Fruit fly (Drosophila melanogaster) whole organism, adult: ENCODE measurements around the gene CG11241.

Experiments used
- CG11617 ChIP-seq: fragments of 200-800 bp; sonication (Bioruptor generic); optimal IDR thresholded peaks from 2 replicates; lab custom pipeline; 2017; ENCODE audit warnings: mild to moderate bottlenecking, missing biosample characterization, missing genetic modification reagents, missing genetic modification characterization
- CG12768 ChIP-seq: fragments of 200-800 bp; sonication (Bioruptor generic); optimal IDR thresholded peaks from 2 replicates; lab custom pipeline; 2017; ENCODE audit warnings: missing biosample characterization, missing genetic modification characterization, mild to moderate bottlenecking, moderate library complexity, missing genetic modification reagents
- CG14711 ChIP-seq: fragments of 200-800 bp; sonication (Bioruptor generic); optimal IDR thresholded peaks from 2 replicates; lab custom pipeline; 2018; ENCODE audit warnings: missing biosample characterization, mild to moderate bottlenecking, missing genetic modification characterization, moderate library complexity
- CG1620 ChIP-seq: fragments of 200-800 bp; sonication (Bioruptor generic); optimal IDR thresholded peaks from 2 replicates; lab custom pipeline; 2016; ENCODE audit warnings: missing biosample characterization, missing genetic modification characterization
- CG33017 ChIP-seq: fragments of 200-800 bp; sonication (Bioruptor generic); optimal IDR thresholded peaks from 2 replicates; lab custom pipeline; 2018; ENCODE audit warnings: missing biosample characterization, mild to moderate bottlenecking, missing genetic modification characterization, moderate library complexity
- CG5204 ChIP-seq: fragments of 200-800 bp; sonication (Bioruptor generic); optimal IDR thresholded peaks from 2 replicates; lab custom pipeline; 2016; ENCODE audit warnings: missing biosample characterization, missing genetic modification characterization
- CG7045 ChIP-seq: fragments of 200-800 bp; sonication (Bioruptor generic); optimal IDR thresholded peaks from 2 replicates; lab custom pipeline; 2017; ENCODE audit warnings: missing biosample characterization, mild to moderate bottlenecking, missing genetic modification characterization
- CG7101 ChIP-seq: fragments of 200-800 bp; sonication (Bioruptor generic); optimal IDR thresholded peaks from 2 replicates; lab custom pipeline; 2018; ENCODE audit warnings: missing biosample characterization, mild to moderate bottlenecking, missing genetic modification characterization, moderate library complexity
- Clk ChIP-seq: fragments of 200-800 bp; sonication (Bioruptor generic); optimal IDR thresholded peaks from 2 replicates; lab custom pipeline; 2017; ENCODE audit warnings: missing biosample characterization, missing genetic modification characterization
- Crg-1 ChIP-seq: fragments of 200-800 bp; sonication (Bioruptor generic); optimal IDR thresholded peaks from 2 replicates; lab custom pipeline; 2016; ENCODE audit warnings: missing biosample characterization, missing genetic modification characterization
- Hr96 ChIP-seq: fragments of 200-800 bp; sonication (Bioruptor generic); optimal IDR thresholded peaks from 2 replicates; lab custom pipeline; 2016; ENCODE audit warnings: missing biosample characterization, missing genetic modification characterization
- Mnt ChIP-seq: fragments of 200-800 bp; sonication (Bioruptor generic); optimal IDR thresholded peaks from 2 replicates; lab custom pipeline; 2016; ENCODE audit warnings: missing biosample characterization, mild to moderate bottlenecking, missing genetic modification characterization
- bab1 ChIP-seq: fragments of 200-800 bp; sonication (Bioruptor generic); optimal IDR thresholded peaks from 3 replicates; lab custom pipeline; 2019; ENCODE audit warnings: missing biosample characterization, mild to moderate bottlenecking, missing genetic modification characterization, moderate library complexity
- cic ChIP-seq: fragments of 200-800 bp; sonication (Bioruptor generic); optimal IDR thresholded peaks from 2 replicates; lab custom pipeline; 2017; ENCODE audit warnings: missing biosample characterization, mild to moderate bottlenecking, missing genetic modification characterization, moderate library complexity
- cnc ChIP-seq, 2 experiments: fragments of >200 bp; optimal IDR thresholded peaks; 2 replicates each; lab custom pipeline; 2017
- kay ChIP-seq: fragments of 200-800 bp; sonication (Bioruptor generic); peaks from one replicate; lab custom pipeline; 2016; ENCODE audit warnings: missing biosample characterization, missing genetic modification characterization, borderline replicate concordance
- ovo ChIP-seq: fragments of 200-800 bp; sonication (Bioruptor generic); optimal IDR thresholded peaks from 2 replicates; lab custom pipeline; 2016; ENCODE audit warnings: missing biosample characterization, missing genetic modification characterization
- pad ChIP-seq: fragments of 200-800 bp; sonication (Bioruptor generic); optimal IDR thresholded peaks from 3 replicates; lab custom pipeline; 2017; ENCODE audit warnings: missing biosample characterization, missing genetic modification characterization, mild to moderate bottlenecking, moderate library complexity, missing genetic modification reagents
- tj ChIP-seq: fragments of 200-800 bp; sonication (Bioruptor generic); optimal IDR thresholded peaks from 3 replicates; lab custom pipeline; 2017; ENCODE audit warnings: missing biosample characterization, mild to moderate bottlenecking, missing genetic modification characterization, moderate library complexity
- toe ChIP-seq: fragments of 200-800 bp; sonication (Bioruptor generic); optimal IDR thresholded peaks from 2 replicates; lab custom pipeline; 2016; ENCODE audit warnings: missing biosample characterization, missing genetic modification characterization

Gene CG11241

dm6 chr3L:22737732-22738611 lies at the start of gene CG11241:
Gene CG11241 (minus strand): TSS chr3L:22738420.
- TF ChIP-seq bab1 (GFP tag; lab: Kevin White, UChicago): no peak
- no peak for TF ChIP-seq CG14711 (tag; lab: Kevin White, UChicago)
- peak; percentile 30 for TF ChIP-seq ovo
- peak; percentile 74 for TF ChIP-seq Mnt
- TF ChIP-seq CG1620 (GFP tag; lab: Kevin White, UChicago): no peak
- TF ChIP-seq kay (GFP tag; lab: Kevin White, UChicago): peak; percentile 26
- TF ChIP-seq CG7101 (tag; lab: Kevin White, UChicago): no peak
- TF ChIP-seq Crg-1: no peak
- no peak for TF ChIP-seq Clk (GFP tag; lab: Kevin White, UChicago)
- peak; percentile 10 for TF ChIP-seq cic (GFP tag; lab: Kevin White, UChicago)
- TF ChIP-seq cnc (optimal IDR thresholded peaks at IDR 0.05; lab: Kevin White, UChicago): no peak
- TF ChIP-seq CG12768 (GFP tag; lab: Kevin White, UChicago): peak; percentile 1
- no peak for TF ChIP-seq tj
- TF ChIP-seq Hr96 (GFP tag; lab: Kevin White, UChicago): peak; percentile 3

dm6 chr3L:22774479-22774878 lies 36.3 kb upstream of the CG11241 start:
- TF ChIP-seq CG1620 (GFP tag; lab: Kevin White, UChicago): no peak
- TF ChIP-seq tj: peak; percentile 3
- no peak for TF ChIP-seq toe (GFP tag; lab: Kevin White, UChicago)
- no peak for TF ChIP-seq Clk (GFP tag; lab: Kevin White, UChicago)
- no peak for TF ChIP-seq CG14711 (tag; lab: Kevin White, UChicago)
- TF ChIP-seq bab1 (GFP tag; lab: Kevin White, UChicago): no peak

dm6 chr3L:22773383-22773873 lies 35.2 kb upstream of the CG11241 start:
- TF ChIP-seq Mnt (peak; percentile 75), CG14711 (tag; lab: Kevin White, UChicago) (peak; percentile 63), CG7045 (GFP tag; lab: Kevin White, UChicago) (no peak), toe (GFP tag; lab: Kevin White, UChicago) (no peak), CG7101 (tag; lab: Kevin White, UChicago) (no peak), Hr96 (GFP tag; lab: Kevin White, UChicago) (peak; percentile 37), Crg-1 (no peak), CG1620 (GFP tag; lab: Kevin White, UChicago) (no peak), CG12768 (GFP tag; lab: Kevin White, UChicago) (no peak), tj (peak; percentile 66), cnc (optimal IDR thresholded peaks at IDR 0.05; lab: Kevin White, UChicago) (no peak), kay (GFP tag; lab: Kevin White, UChicago) (no peak), cic (GFP tag; lab: Kevin White, UChicago) (no peak), bab1 (GFP tag; lab: Kevin White, UChicago) (peak; percentile 25), CG11617 (GFP tag; lab: Kevin White, UChicago) (no peak), pad (no peak), Clk (GFP tag; lab: Kevin White, UChicago) (no peak), CG33017 (no peak), ovo (peak; percentile 57), CG5204 (GFP tag; lab: Kevin White, UChicago) (no peak)

dm6 chr3L:22749987-22750386 lies 11.8 kb upstream of the CG11241 start:
- TF ChIP-seq CG14711 (tag; lab: Kevin White, UChicago) (no peak), bab1 (GFP tag; lab: Kevin White, UChicago) (no peak), CG7045 (GFP tag; lab: Kevin White, UChicago) (no peak), pad (no peak), Mnt (no peak), tj (no peak), CG12768 (GFP tag; lab: Kevin White, UChicago) (no peak), toe (GFP tag; lab: Kevin White, UChicago) (no peak), kay (GFP tag; lab: Kevin White, UChicago) (no peak), ovo (no peak), CG11617 (GFP tag; lab: Kevin White, UChicago) (no peak), CG1620 (GFP tag; lab: Kevin White, UChicago) (no peak), CG5204 (GFP tag; lab: Kevin White, UChicago) (no peak), Clk (GFP tag; lab: Kevin White, UChicago) (no peak)

- no peak for TF ChIP-seq cnc (optimal IDR thresholded peaks at IDR 0.05; lab: Kevin White, UChicago)
- no peak for TF ChIP-seq CG7101 (tag; lab: Kevin White, UChicago)
- no peak for TF ChIP-seq CG33017
- TF ChIP-seq tj: no peak
- no peak for TF ChIP-seq kay (GFP tag; lab: Kevin White, UChicago)
Measured at dm6 chr3L:22749147-22749550, 10.9 kb upstream of the CG11241 start, which contains the start of gene SPoCk. Gene SPoCk (plus strand): TSS chr3L:22749444.

- TF ChIP-seq tj (peak; percentile 91), Crg-1 (no peak), CG14711 (tag; lab: Kevin White, UChicago) (no peak), Mnt (no peak)
Measured at dm6 chr3L:22742945-22743582, 4.8 kb upstream of the CG11241 start.
